Worm (Caenorhabditis elegans) whole organism, L2 larva: ENCODE measurements around the gene F14D7.3.
"Not testable (repeated sequence)": the region's sequence is repeated elsewhere in the genome, so short reads cannot be mapped to it uniquely, and the experiment has no call there.

Source experiments
- elt-1 ChIP-seq: fragments of 150-350 bp; optimal IDR thresholded peaks from 2 replicates; lab custom pipeline; 2014; ENCODE audit warnings: missing biosample characterization, missing genetic modification characterization
- nhr-12 ChIP-seq: fragments of 150-350 bp; optimal IDR thresholded peaks from 2 replicates; lab custom pipeline; 2014; ENCODE audit warnings: missing biosample characterization, missing genetic modification characterization
- nhr-23 ChIP-seq: fragments of 150-350 bp; optimal IDR thresholded peaks from 2 replicates; lab custom pipeline; 2014; ENCODE audit warnings: missing biosample characterization, missing genetic modification reagents, missing genetic modification characterization
- snpc-4 ChIP-seq: fragments of 150-350 bp; optimal IDR thresholded peaks from 2 replicates; lab custom pipeline; 2014; ENCODE audit warnings: missing biosample characterization, missing genetic modification characterization
- unc-39 ChIP-seq: fragments of 150-350 bp; optimal IDR thresholded peaks from 2 replicates; lab custom pipeline; 2014; ENCODE audit warnings: missing biosample characterization, missing genetic modification characterization
- ztf-11 ChIP-seq: sonication (generic microtip); optimal IDR thresholded peaks from 2 replicates; lab custom pipeline; 2017; ENCODE audit warnings: missing biosample characterization, missing genetic modification characterization

ce11 chrV:14274268-14274667 lies 22.3 kb upstream of the F14D7.3 start, which contains the start of gene F40G12.7:
- TF ChIP-seq unc-39 (tag; lab: Kevin White, UChicago); snpc-4 (tag; lab: Kevin White, UChicago); ztf-11 (tag; lab: Kevin White, UChicago); elt-1; nhr-23; nhr-12 (tag; lab: Kevin White, UChicago): not testable (repeated sequence)
